Worm (Caenorhabditis elegans) whole organism, young adult: ENCODE data around the gene fbxb-104.
A peak's percentile ranks its signal among the peaks of the same experiment; 100 is the strongest.

Experiments
- C17E4.6 ChIP-seq: fragments of 200-800 bp; sonication (Bioruptor generic); IDR thresholded peaks from 2 replicates; pipeline ENCODE4 v1.3.6; 2022; ENCODE audit warnings: missing genetic modification reagents, missing genetic modification characterization, missing compliant biosample characterization
- F10E7.11 ChIP-seq: sonication (generic microtip); optimal IDR thresholded peaks from 2 replicates; lab custom pipeline; 2017; ENCODE audit warnings: mild to moderate bottlenecking, missing genetic modification characterization, moderate library complexity, missing compliant biosample characterization
- F55B11.4 ChIP-seq: sonication (generic microtip); optimal IDR thresholded peaks from 2 replicates; lab custom pipeline; 2016; ENCODE audit warnings: missing compliant biosample characterization, missing genetic modification characterization, borderline replicate concordance; ENCODE audit not compliant: insufficient read depth
- K12H6.12 ChIP-seq: fragments of 200-800 bp; sonication (Bioruptor generic); optimal IDR thresholded peaks from 2 replicates; lab custom pipeline; 2018; ENCODE audit warnings: mild to moderate bottlenecking, missing genetic modification characterization, missing compliant biosample characterization
- Y53F4B.3 ChIP-seq: fragments of 200-800 bp; sonication (Bioruptor generic); IDR thresholded peaks from 2 replicates; pipeline ENCODE4 v1.3.6; 2022; ENCODE audit warnings: missing genetic modification reagents, missing genetic modification characterization, missing compliant biosample characterization
- Y56A3A.18 ChIP-seq: fragments of 200-800 bp; sonication (Bioruptor generic); IDR thresholded peaks from 2 replicates; pipeline ENCODE4 v1.3.6; 2022; ENCODE audit warnings: missing genetic modification reagents, missing genetic modification characterization, missing compliant biosample characterization
- Y79H2A.3 ChIP-seq: fragments of 200-800 bp; sonication (Bioruptor generic); conservative IDR thresholded peaks from 2 replicates; pipeline ENCODE4 v1.3.6; 2022; ENCODE audit warnings: missing genetic modification reagents, missing genetic modification characterization, missing compliant biosample characterization
- ZK185.1 ChIP-seq: sonication (generic microtip); optimal IDR thresholded peaks from 2 replicates; lab custom pipeline; 2016; ENCODE audit warnings: mild to moderate bottlenecking, missing genetic modification characterization, missing compliant biosample characterization; ENCODE audit not compliant: poor library complexity, severe bottlenecking
- atf-7 ChIP-seq: sonication (generic microtip); optimal IDR thresholded peaks from 2 replicates; lab custom pipeline; 2017; ENCODE audit warnings: mild to moderate bottlenecking, missing genetic modification characterization, missing compliant biosample characterization
- attf-5 ChIP-seq: fragments of 200-800 bp; sonication (Bioruptor generic); optimal IDR thresholded peaks from 2 replicates; lab custom pipeline; 2018; ENCODE audit warnings: mild to moderate bottlenecking, missing genetic modification characterization, missing compliant biosample characterization
- bed-2 ChIP-seq: fragments of 200-800 bp; sonication (Bioruptor generic); IDR thresholded peaks from 2 replicates; pipeline ENCODE4 v1.3.6; 2022; ENCODE audit warnings: missing genetic modification reagents, missing genetic modification characterization, missing compliant biosample characterization
- ccch-3 ChIP-seq: fragments of 200-800 bp; sonication (Bioruptor generic); optimal IDR thresholded peaks from 2 replicates; lab custom pipeline; 2018; ENCODE audit warnings: mild to moderate bottlenecking, missing genetic modification characterization, missing compliant biosample characterization
- ceh-27 ChIP-seq: fragments of 200-800 bp; sonication (Bioruptor generic); optimal IDR thresholded peaks from 2 replicates; lab custom pipeline; 2018; ENCODE audit warnings: mild to moderate bottlenecking, missing genetic modification characterization, moderate library complexity, missing compliant biosample characterization
- ceh-58 ChIP-seq: fragments of 200-800 bp; sonication (Bioruptor generic); IDR thresholded peaks from 2 replicates; pipeline ENCODE4 v1.3.6; 2022; ENCODE audit warnings: missing genetic modification characterization, missing compliant biosample characterization
- die-1 ChIP-seq: sonication (generic microtip); optimal IDR thresholded peaks from 2 replicates; lab custom pipeline; 2016; ENCODE audit warnings: missing genotype, mild to moderate bottlenecking, missing genetic modification characterization, missing compliant biosample characterization
- ekl-4 ChIP-seq: fragments of 200-800 bp; sonication (Bioruptor generic); IDR thresholded peaks from 2 replicates; pipeline ENCODE4 v1.3.6; 2022; ENCODE audit warnings: missing genetic modification reagents, missing genetic modification characterization, missing compliant biosample characterization
- fkh-3 ChIP-seq: sonication (generic microtip); optimal IDR thresholded peaks from 2 replicates; lab custom pipeline; 2016; ENCODE audit warnings: mild to moderate bottlenecking, missing genetic modification characterization, missing compliant biosample characterization
- gei-17 ChIP-seq: fragments of 200-800 bp; sonication (Bioruptor generic); optimal IDR thresholded peaks from 2 replicates; lab custom pipeline; 2018; ENCODE audit warnings: mild to moderate bottlenecking, missing genetic modification characterization, missing compliant biosample characterization
- him-1 ChIP-seq: sonication (generic microtip); optimal IDR thresholded peaks from 2 replicates; lab custom pipeline; 2016; ENCODE audit warnings: missing genotype, missing genetic modification reagents, missing genetic modification characterization, missing compliant biosample characterization
- hmg-1.2 ChIP-seq: fragments of 200-800 bp; sonication (Bioruptor generic); IDR thresholded peaks from 2 replicates; pipeline ENCODE4 v1.3.6; 2022; ENCODE audit warnings: missing genetic modification reagents, missing genetic modification characterization, missing compliant biosample characterization
- hrde-1 ChIP-seq: sonication (generic microtip); optimal IDR thresholded peaks from 2 replicates; lab custom pipeline; 2016; ENCODE audit warnings: missing genetic modification characterization, mild to moderate bottlenecking, missing compliant biosample characterization, moderate library complexity, missing genotype, missing genetic modification reagents, borderline replicate concordance
- hsf-1 ChIP-seq: fragments of 200-800 bp; sonication (Bioruptor generic); IDR thresholded peaks from 2 replicates; pipeline ENCODE4 v1.3.6; 2022; ENCODE audit warnings: missing genetic modification reagents, missing genetic modification characterization, missing compliant biosample characterization
- lin-26 ChIP-seq: fragments of 200-800 bp; sonication (Bioruptor generic); IDR thresholded peaks from 2 replicates; pipeline ENCODE4 v1.3.6; 2022; ENCODE audit warnings: missing genetic modification reagents, missing genetic modification characterization, missing compliant biosample characterization
- lir-1 ChIP-seq: fragments of 200-800 bp; sonication (Bioruptor generic); conservative IDR thresholded peaks from 2 replicates; pipeline ENCODE4 v1.3.6; 2022; ENCODE audit warnings: missing genetic modification reagents, missing genetic modification characterization, missing compliant biosample characterization
- madf-10 ChIP-seq: sonication (generic microtip); optimal IDR thresholded peaks from 2 replicates; lab custom pipeline; 2016; ENCODE audit warnings: mild to moderate bottlenecking, missing genetic modification characterization, missing compliant biosample characterization
- madf-3 ChIP-seq: fragments of 200-800 bp; sonication (Bioruptor generic); IDR thresholded peaks from 2 replicates; pipeline ENCODE4 v1.3.6; 2022; ENCODE audit warnings: missing genetic modification reagents, missing genetic modification characterization, missing compliant biosample characterization
- madf-6 ChIP-seq: fragments of 200-800 bp; sonication (Bioruptor generic); IDR thresholded peaks from 2 replicates; pipeline ENCODE4 v1.3.6; 2022; ENCODE audit warnings: missing genetic modification reagents, missing genetic modification characterization, missing compliant biosample characterization
- nfya-1 ChIP-seq: sonication (generic microtip); optimal IDR thresholded peaks from 2 replicates; lab custom pipeline; 2017; ENCODE audit warnings: antibody characterized with exemption, missing compliant biosample characterization, missing genetic modification characterization, borderline replicate concordance; ENCODE audit not compliant: insufficient read depth
- nfya-2 ChIP-seq: fragments of 200-800 bp; sonication (Bioruptor generic); IDR thresholded peaks from 2 replicates; pipeline ENCODE4 v1.3.6; 2022; ENCODE audit warnings: missing genetic modification reagents, missing genetic modification characterization, missing compliant biosample characterization
- nhr-90 ChIP-seq: sonication (generic microtip); optimal IDR thresholded peaks from 2 replicates; lab custom pipeline; 2016; ENCODE audit warnings: missing genotype, mild to moderate bottlenecking, missing genetic modification characterization, missing compliant biosample characterization
- tlf-1 ChIP-seq: fragments of 200-800 bp; sonication (Bioruptor generic); optimal IDR thresholded peaks from 2 replicates; lab custom pipeline; 2018; ENCODE audit warnings: mild to moderate bottlenecking, missing genetic modification characterization, missing compliant biosample characterization
- unc-62 ChIP-seq: fragments of 150-350 bp; optimal IDR thresholded peaks from 2 replicates; lab custom pipeline; 2014; ENCODE audit warnings: missing biosample characterization, missing genetic modification reagents, missing genetic modification characterization
- ztf-26 ChIP-seq: sonication (generic microtip); optimal IDR thresholded peaks from 2 replicates; lab custom pipeline; 2017; ENCODE audit warnings: missing genetic modification characterization, missing compliant biosample characterization
- ztf-3 ChIP-seq: fragments of 200-800 bp; sonication (Bioruptor generic); optimal IDR thresholded peaks from 2 replicates; lab custom pipeline; 2018; ENCODE audit warnings: mild to moderate bottlenecking, missing genetic modification characterization, missing compliant biosample characterization
- ztf-6 ChIP-seq: fragments of 200-800 bp; sonication (Bioruptor generic); IDR thresholded peaks from 2 replicates; pipeline ENCODE4 v1.3.6; 2022; ENCODE audit warnings: missing genetic modification reagents, missing genetic modification characterization, missing compliant biosample characterization

fbxb-104 gene

ce11 chrII:3518961-3519544 is 42.0 kb upstream of the fbxb-104 start, which contains the start of gene clec-126 (continued):
- TF ChIP-seq ekl-4 (peak; percentile 83), unc-62 (no peak), ztf-26 (tag; lab: Kevin White, UChicago) (peak; percentile 93), fkh-3 (tag; lab: Kevin White, UChicago) (peak; percentile 42), C17E4.6 (0 out of 2 replicates have a peak, but pooled peaks have one; percentile 16), attf-5 (peak; percentile 80), lir-1 (GFP tag; lab: Robert Waterston, UW) (0 out of 2 replicates have a peak, but pooled peaks have one; percentile 49), him-1 (peak; percentile 87), nfya-1 (tag; lab: Kevin White, UChicago) (no peak), lin-26 (peak; percentile 87), F10E7.11 (tag; lab: Kevin White, UChicago) (no peak), K12H6.12 (tag; lab: Kevin White, UChicago) (peak; percentile 62), gei-17 (GFP tag; lab: Kevin White, UChicago) (peak; percentile 73), tlf-1 (peak; percentile 77), nhr-90 (peak; percentile 96), nfya-2 (GFP tag; lab: Robert Waterston, UW) (no peak), atf-7 (tag; lab: Kevin White, UChicago) (peak; percentile 93), madf-3 (GFP tag; lab: Robert Waterston, UW) (peak; percentile 16; the same call in 1 of the 2 replicates), bed-2 (GFP tag; lab: Robert Waterston, UW) (no peak), ceh-58 (GFP tag; lab: Robert Waterston, UW) (no peak), ztf-3 (GFP tag; lab: Kevin White, UChicago) (no peak), ccch-3 (GFP tag; lab: Kevin White, UChicago) (peak; percentile 50), ceh-27 (peak; percentile 45), madf-6 (GFP tag; lab: Robert Waterston, UW) (peak; percentile 71), F55B11.4 (tag; lab: Kevin White, UChicago) (no peak), hsf-1 (GFP tag; lab: Robert Waterston, UW) (0 out of 2 replicates have a peak, but pooled peaks have one; percentile 33), Y56A3A.18 (GFP tag; lab: Robert Waterston, UW) (peak; percentile 73; the same call in 1 of the 2 replicates), Y79H2A.3 (GFP tag; lab: Robert Waterston, UW) (no peak), ztf-6 (GFP tag; lab: Robert Waterston, UW) (peak; percentile 80), ZK185.1 (tag; lab: Kevin White, UChicago) (peak; percentile 62), die-1 (tag; lab: Kevin White, UChicago) (peak; percentile 87), hrde-1 (peak; percentile 56)

- TF ChIP-seq madf-10 (tag; lab: Kevin White, UChicago) (no peak), hmg-1.2 (GFP tag; lab: Robert Waterston, UW) (peak; percentile 90)
Observed at ce11 chrII:3516175-3516574, 39.1 kb upstream of the fbxb-104 start.

ce11 chrII:3515384-3516053 is 38.4 kb upstream of the fbxb-104 start, which contains the start of the genes Y49F6B.14 and clec-125:
TSS of gene Y49F6B.14 (minus strand) at chrII:3515484.
TSS of gene clec-125 (plus strand) at chrII:3516003.
- TF ChIP-seq Y53F4B.3: no peak
- peak; percentile 75 for TF ChIP-seq hmg-1.2 (GFP tag; lab: Robert Waterston, UW)
